Fruit fly (Drosophila melanogaster) Kc167 (cell line): ENCODE measurements around the gene CG32237.

Experiments
- Myc ChIP-seq: fragments of >200 bp; optimal IDR thresholded peaks from 2 replicates; lab custom pipeline; 2017; ENCODE audit warnings: missing external identifiers
- Sin3A ChIP-seq: fragments of >200 bp; optimal IDR thresholded peaks from 2 replicates; lab custom pipeline; 2018; ENCODE audit warnings: missing external identifiers
- h ChIP-seq: fragments of >200 bp; optimal IDR thresholded peaks from 3 replicates; lab custom pipeline; 2018; ENCODE audit warnings: missing external identifiers
- insv ChIP-seq: fragments of >200 bp; optimal IDR thresholded peaks from 3 replicates; lab custom pipeline; 2018; ENCODE audit warnings: missing external identifiers
- psq ChIP-seq: fragments of >200 bp; optimal IDR thresholded peaks from 2 replicates; lab custom pipeline; 2017; ENCODE audit warnings: missing external identifiers
- ttk ChIP-seq: sonication (Bioruptor generic); optimal IDR thresholded peaks from 2 replicates; lab custom pipeline; 2017; ENCODE audit warnings: missing external identifiers

Gene CG32237

dm6 chr3L:4840039-4840939 lies 12.0 kb downstream of the CG32237 start, which contains the start of gene CG13707:
CG13707 (minus strand) TSS chr3L:4840108.
- TF ChIP-seq h (no peak), Sin3A (lab: Kevin White, UChicago) (no peak), Myc (no peak), psq (lab: Kevin White, UChicago) (no peak), ttk (lab: Kevin White, UChicago) (no peak), insv (lab: Kevin White, UChicago) (no peak)

dm6 chr3L:4836353-4836752 lies 15.9 kb downstream of the CG32237 start:
- no peak for TF ChIP-seq Myc
- TF ChIP-seq insv (lab: Kevin White, UChicago) = no peak
- TF ChIP-seq psq (lab: Kevin White, UChicago) = no peak
- no peak for TF ChIP-seq h
- TF ChIP-seq Sin3A (lab: Kevin White, UChicago) = no peak
- no peak for TF ChIP-seq ttk (lab: Kevin White, UChicago)

dm6 chr3L:4835005-4835404 lies 17.3 kb downstream of the CG32237 start:
- TF ChIP-seq psq (lab: Kevin White, UChicago) = no peak
- TF ChIP-seq h = no peak
- no peak for TF ChIP-seq Sin3A (lab: Kevin White, UChicago)
- TF ChIP-seq ttk (lab: Kevin White, UChicago) = no peak
- no peak for TF ChIP-seq Myc
- TF ChIP-seq insv (lab: Kevin White, UChicago) = no peak

dm6 chr3L:4833491-4833890 lies 18.8 kb downstream of the CG32237 start, which contains the start of gene CG13708:
CG13708 (minus strand) TSS chr3L:4833591.
- no peak for TF ChIP-seq h
- TF ChIP-seq Sin3A (lab: Kevin White, UChicago) = no peak
- TF ChIP-seq psq (lab: Kevin White, UChicago) = no peak
- TF ChIP-seq Myc = no peak
- TF ChIP-seq insv (lab: Kevin White, UChicago) = no peak
- TF ChIP-seq ttk (lab: Kevin White, UChicago) = no peak

- TF ChIP-seq Myc (no peak), Sin3A (lab: Kevin White, UChicago) (no peak), ttk (lab: Kevin White, UChicago) (no peak), insv (lab: Kevin White, UChicago) (no peak), h (no peak), psq (lab: Kevin White, UChicago) (no peak)
Measured at dm6 chr3L:4825584-4825983, 26.7 kb downstream of the CG32237 start, which contains the start of the genes Dhc64C and LeuRS-m. Dhc64C (minus strand) TSS chr3L:4825687. LeuRS-m (plus strand) TSS chr3L:4825853.

- no peak for TF ChIP-seq ttk (lab: Kevin White, UChicago)
Measured at dm6 chr3L:4824356-4825138, 27.7 kb downstream of the CG32237 start.

dm6 chr3L:4814184-4814583 lies 38.1 kb downstream of the CG32237 start:
- TF ChIP-seq ttk (lab: Kevin White, UChicago) (no peak), Myc (no peak), insv (lab: Kevin White, UChicago) (no peak), h (no peak), psq (lab: Kevin White, UChicago) (no peak), Sin3A (lab: Kevin White, UChicago) (no peak)

dm6 chr3L:4807306-4807705 lies 45.0 kb downstream of the CG32237 start, which contains the start of gene CG18808:
CG18808 (minus strand) TSS chr3L:4807406.
- TF ChIP-seq Myc = no peak
- no peak for TF ChIP-seq Sin3A (lab: Kevin White, UChicago)
- TF ChIP-seq h = no peak
- no peak for TF ChIP-seq psq (lab: Kevin White, UChicago)
- TF ChIP-seq insv (lab: Kevin White, UChicago) = no peak
- no peak for TF ChIP-seq ttk (lab: Kevin White, UChicago)

- TF ChIP-seq insv (lab: Kevin White, UChicago) (no peak), ttk (lab: Kevin White, UChicago) (no peak), psq (lab: Kevin White, UChicago) (no peak), h (no peak), Myc (no peak), Sin3A (lab: Kevin White, UChicago) (no peak)
Measured at dm6 chr3L:4805751-4806150, 46.5 kb downstream of the CG32237 start.

dm6 chr3L:4805174-4805573 lies 47.1 kb downstream of the CG32237 start, which contains the start of gene CG7509:
CG7509 (minus strand) TSS chr3L:4805274.
- TF ChIP-seq psq (lab: Kevin White, UChicago) (no peak), Sin3A (lab: Kevin White, UChicago) (no peak), insv (lab: Kevin White, UChicago) (no peak), Myc (no peak), h (no peak), ttk (lab: Kevin White, UChicago) (no peak)

- TF ChIP-seq Myc (no peak), insv (lab: Kevin White, UChicago) (no peak), h (no peak), ttk (lab: Kevin White, UChicago) (no peak), psq (lab: Kevin White, UChicago) (no peak)
Measured at dm6 chr3L:4800641-4801040, 51.6 kb downstream of the CG32237 start.
